Fruit fly (Drosophila melanogaster) whole organism, embryonic: ENCODE results near the gene CG9628.

ENCODE experiments used
- Atf-2 ChIP-seq: fragments of 200-800 bp; sonication (Bioruptor generic); optimal IDR thresholded peaks from 2 replicates; lab custom pipeline; 2016; ENCODE audit warnings: missing biosample characterization, missing genetic modification characterization
- CG10654 ChIP-seq: fragments of 200-800 bp; sonication (Bioruptor generic); optimal IDR thresholded peaks from 2 replicates; lab custom pipeline; 2016; ENCODE audit warnings: missing biosample characterization, missing genetic modification characterization
- CG10979 ChIP-seq: fragments of 200-800 bp; sonication (Bioruptor generic); optimal IDR thresholded peaks from 2 replicates; lab custom pipeline; 2018; ENCODE audit warnings: missing biosample characterization, mild to moderate bottlenecking, missing genetic modification characterization, moderate library complexity
- CG11247 ChIP-seq: fragments of 200-800 bp; sonication (Bioruptor generic); IDR thresholded peaks from 2 replicates; pipeline ENCODE4 v1.3.6; 2022; ENCODE audit warnings: missing biosample characterization, missing genetic modification characterization
- CG13424 ChIP-seq: fragments of 200-800 bp; sonication (Bioruptor generic); optimal IDR thresholded peaks from 2 replicates; lab custom pipeline; 2019; ENCODE audit warnings: missing biosample characterization, mild to moderate bottlenecking, missing genetic modification characterization, moderate library complexity
- CG1529 ChIP-seq: fragments of 200-800 bp; sonication (Bioruptor generic); optimal IDR thresholded peaks from 3 replicates; lab custom pipeline; 2018; ENCODE audit warnings: missing biosample characterization, missing genetic modification characterization
- CG1603 ChIP-seq: fragments of 200-800 bp; sonication (Bioruptor generic); optimal IDR thresholded peaks from 2 replicates; lab custom pipeline; 2019; ENCODE audit warnings: missing biosample characterization, mild to moderate bottlenecking, missing genetic modification characterization, moderate library complexity
- CG17361 ChIP-seq: fragments of 200-800 bp; sonication (Bioruptor generic); IDR thresholded peaks from 3 replicates; pipeline ENCODE4 v1.3.6; 2022; ENCODE audit warnings: missing biosample characterization, missing genetic modification characterization
- CG17829 ChIP-seq: fragments of 200-800 bp; optimal IDR thresholded peaks from 2 replicates; lab custom pipeline; 2019; ENCODE audit warnings: missing biosample characterization, mild to moderate bottlenecking, missing genetic modification characterization, moderate library complexity
- CG18262 ChIP-seq: fragments of 200-800 bp; optimal IDR thresholded peaks from 3 replicates; lab custom pipeline; 2019; ENCODE audit warnings: missing biosample characterization, mild to moderate bottlenecking, missing genetic modification characterization, moderate library complexity
- CG18619 ChIP-seq: fragments of 200-800 bp; sonication (Bioruptor generic); optimal IDR thresholded peaks from 3 replicates; lab custom pipeline; 2017; ENCODE audit warnings: missing biosample characterization, mild to moderate bottlenecking, missing genetic modification characterization
- CG2202 ChIP-seq: fragments of 200-800 bp; sonication (Bioruptor generic); optimal IDR thresholded peaks from 2 replicates; lab custom pipeline; 2018; ENCODE audit warnings: missing biosample characterization, mild to moderate bottlenecking, missing genetic modification characterization
- CG2875 ChIP-seq: fragments of 200-800 bp; sonication (Bioruptor generic); optimal IDR thresholded peaks from 2 replicates; lab custom pipeline; 2017; ENCODE audit warnings: missing biosample characterization, mild to moderate bottlenecking, missing genetic modification characterization, missing genetic modification reagents
- CG3065 ChIP-seq: fragments of 200-800 bp; sonication (Bioruptor generic); optimal IDR thresholded peaks from 2 replicates; lab custom pipeline; 2016; ENCODE audit warnings: missing biosample characterization, missing genetic modification characterization
- CG3407 ChIP-seq: fragments of 200-800 bp; sonication (Bioruptor generic); optimal IDR thresholded peaks from 2 replicates; lab custom pipeline; 2018; ENCODE audit warnings: missing biosample characterization, mild to moderate bottlenecking, missing genetic modification characterization
- CG6175 ChIP-seq: fragments of 200-800 bp; sonication (Bioruptor generic); IDR thresholded peaks from 3 replicates; pipeline ENCODE4 v1.3.6; 2022; ENCODE audit warnings: missing biosample characterization, missing genetic modification characterization
- CG6791 ChIP-seq: fragments of 200-800 bp; sonication (Bioruptor generic); IDR thresholded peaks from 3 replicates; pipeline ENCODE4 v1.3.6; 2022; ENCODE audit warnings: missing biosample characterization, missing genetic modification characterization; ENCODE audit not compliant: partially characterized antibody
- CG7786 ChIP-seq: fragments of 200-800 bp; sonication (Bioruptor generic); optimal IDR thresholded peaks from 2 replicates; lab custom pipeline; 2016; ENCODE audit warnings: missing biosample characterization, missing genetic modification characterization
- CG8924 ChIP-seq: fragments of 200-800 bp; optimal IDR thresholded peaks from 3 replicates; lab custom pipeline; 2019; ENCODE audit warnings: missing biosample characterization, mild to moderate bottlenecking, missing genetic modification characterization, moderate library complexity
- Chrac-16 ChIP-seq: fragments of 200-800 bp; sonication (Bioruptor generic); optimal IDR thresholded peaks from 3 replicates; lab custom pipeline; 2016; ENCODE audit warnings: missing biosample characterization, missing genetic modification characterization
- D ChIP-seq, 2 experiments: fragments of 200-800 bp in 1 of 2; fragments of >200 bp in 1 of 2; sonication (Bioruptor generic) in 1 of 2; optimal IDR thresholded peaks; 2 replicates in 1 of 2; 3 replicates in 1 of 2; lab custom pipeline; 2017; ENCODE audit warnings: mild to moderate bottlenecking in 1 of 2, missing biosample characterization in 1 of 2, missing genetic modification characterization in 1 of 2, missing genetic modification reagents in 1 of 2
- Deaf1 ChIP-seq: fragments of 200-800 bp; optimal IDR thresholded peaks from 3 replicates; lab custom pipeline; 2019; ENCODE audit warnings: missing biosample characterization, mild to moderate bottlenecking, missing genetic modification characterization, moderate library complexity
- Dek ChIP-seq: fragments of 200-800 bp; sonication (Bioruptor generic); optimal IDR thresholded peaks from 3 replicates; lab custom pipeline; 2019; ENCODE audit warnings: missing biosample characterization, mild to moderate bottlenecking, missing genetic modification characterization, moderate library complexity
- Ets97D ChIP-seq: fragments of 200-800 bp; sonication (Bioruptor generic); optimal IDR thresholded peaks from 3 replicates; lab custom pipeline; 2016; ENCODE audit warnings: missing biosample characterization, missing genetic modification characterization
- H2.0 ChIP-seq: fragments of 200-800 bp; sonication (Bioruptor generic); IDR thresholded peaks from 2 replicates; pipeline ENCODE4 v1.3.6; 2022; ENCODE audit warnings: missing biosample characterization, missing genetic modification characterization
- Hr51 ChIP-seq, 2 experiments: fragments of 200-800 bp; sonication (Bioruptor generic); optimal IDR thresholded peaks; 2 replicates in 1 of 2; 3 replicates in 1 of 2; lab custom pipeline; 2016 to 2018; ENCODE audit warnings: missing biosample characterization in 2 of 2, missing genetic modification characterization in 2 of 2, mild to moderate bottlenecking in 1 of 2, moderate library complexity in 1 of 2
- Mad ChIP-seq: fragments of 200-800 bp; sonication (Bioruptor generic); optimal IDR thresholded peaks from 2 replicates; lab custom pipeline; 2016; ENCODE audit warnings: missing biosample characterization, missing genetic modification characterization
- Med ChIP-seq: fragments of 200-800 bp; sonication (Bioruptor generic); peaks from one replicate; lab custom pipeline; 2016; ENCODE audit warnings: missing biosample characterization, missing genetic modification characterization, mild to moderate bottlenecking, inconsistent platforms, moderate library complexity
- NC2β ChIP-seq: fragments of 200-800 bp; sonication (Bioruptor generic); optimal IDR thresholded peaks from 2 replicates; lab custom pipeline; 2016; ENCODE audit warnings: missing biosample characterization, missing genetic modification characterization
- Neu2 ChIP-seq: fragments of 200-800 bp; sonication (Bioruptor generic); optimal IDR thresholded peaks from 3 replicates; lab custom pipeline; 2016; ENCODE audit warnings: missing biosample characterization, missing genetic modification characterization, borderline replicate concordance
- Pdp1 ChIP-seq, 2 experiments: fragments of 200-800 bp; sonication (Bioruptor generic); optimal IDR thresholded peaks; 3 replicates each; lab custom pipeline; 2016; ENCODE audit warnings: missing biosample characterization in 2 of 2, missing genetic modification characterization in 2 of 2, mild to moderate bottlenecking in 1 of 2, moderate library complexity in 1 of 2
- Rx ChIP-seq: fragments of 200-800 bp; sonication (Bioruptor generic); IDR thresholded peaks from 2 replicates; pipeline ENCODE4 v1.3.6; 2022; ENCODE audit warnings: missing biosample characterization, missing genetic modification characterization
- Sox100B ChIP-seq: fragments of 200-800 bp; sonication (Bioruptor generic); optimal IDR thresholded peaks from 3 replicates; lab custom pipeline; 2018; ENCODE audit warnings: missing biosample characterization, mild to moderate bottlenecking, missing genetic modification characterization
- Usf ChIP-seq: fragments of 200-800 bp; sonication (Bioruptor generic); optimal IDR thresholded peaks from 2 replicates; lab custom pipeline; 2017; ENCODE audit warnings: missing genotype, missing biosample characterization, missing genetic modification characterization
- ara ChIP-seq: fragments of 200-800 bp; sonication (Bioruptor generic); IDR thresholded peaks from 2 replicates; pipeline ENCODE4 v1.3.6; 2022; ENCODE audit warnings: missing biosample characterization, missing genetic modification characterization
- ash1 ChIP-seq: fragments of 200-800 bp; sonication (Bioruptor generic); optimal IDR thresholded peaks from 2 replicates; lab custom pipeline; 2018; ENCODE audit warnings: missing biosample characterization, mild to moderate bottlenecking, missing genetic modification characterization
- chif ChIP-seq, 2 experiments: fragments of 200-800 bp; sonication (Bioruptor generic); optimal IDR thresholded peaks; 3 replicates each; lab custom pipeline; 2016; ENCODE audit warnings: missing biosample characterization in 2 of 2, missing genetic modification characterization in 2 of 2
- dmrt11E ChIP-seq: fragments of 200-800 bp; sonication (Bioruptor generic); optimal IDR thresholded peaks from 3 replicates; lab custom pipeline; 2018; ENCODE audit warnings: missing biosample characterization, mild to moderate bottlenecking, missing genetic modification characterization, moderate library complexity
- fd96Cb ChIP-seq: fragments of 200-800 bp; sonication (Bioruptor generic); optimal IDR thresholded peaks from 2 replicates; lab custom pipeline; 2018; ENCODE audit warnings: missing biosample characterization, mild to moderate bottlenecking, missing genetic modification characterization, moderate library complexity
- gce ChIP-seq: fragments of 200-800 bp; sonication (Bioruptor generic); IDR thresholded peaks from 3 replicates; pipeline ENCODE4 v1.3.6; 2022; ENCODE audit warnings: missing biosample characterization, missing genetic modification characterization
- lbe ChIP-seq: fragments of 200-800 bp; sonication (Bioruptor generic); optimal IDR thresholded peaks from 2 replicates; lab custom pipeline; 2016; ENCODE audit warnings: missing biosample characterization, mild to moderate bottlenecking, missing genetic modification characterization
- lmd ChIP-seq: fragments of 200-800 bp; sonication (Bioruptor generic); IDR thresholded peaks from 2 replicates; pipeline ENCODE4 v1.3.6; 2022; ENCODE audit warnings: missing biosample characterization, missing genetic modification characterization
- seq ChIP-seq: fragments of 200-800 bp; sonication (Bioruptor generic); IDR thresholded peaks from 2 replicates; pipeline ENCODE4 v1.3.6; 2022; ENCODE audit warnings: missing biosample characterization, missing genetic modification characterization
- sug ChIP-seq: fragments of 200-800 bp; optimal IDR thresholded peaks from 2 replicates; lab custom pipeline; 2019; ENCODE audit warnings: missing biosample characterization, mild to moderate bottlenecking, missing genetic modification characterization, moderate library complexity
- tin ChIP-seq: fragments of 200-800 bp; sonication (Bioruptor generic); optimal IDR thresholded peaks from 3 replicates; lab custom pipeline; 2016; ENCODE audit warnings: missing biosample characterization, missing genetic modification characterization
- tio ChIP-seq: fragments of 200-800 bp; sonication (Bioruptor generic); optimal IDR thresholded peaks from 2 replicates; lab custom pipeline; 2017; ENCODE audit warnings: missing biosample characterization, missing genetic modification characterization, inconsistent platforms
- tx ChIP-seq: fragments of 200-800 bp; sonication (Bioruptor generic); optimal IDR thresholded peaks from 2 replicates; lab custom pipeline; 2016; ENCODE audit warnings: missing biosample characterization, missing genetic modification characterization
- unpg ChIP-seq: fragments of 200-800 bp; sonication (Bioruptor generic); optimal IDR thresholded peaks from 3 replicates; lab custom pipeline; 2018; ENCODE audit warnings: missing biosample characterization, mild to moderate bottlenecking, missing genetic modification characterization, moderate library complexity

Gene CG9628

DNA sequence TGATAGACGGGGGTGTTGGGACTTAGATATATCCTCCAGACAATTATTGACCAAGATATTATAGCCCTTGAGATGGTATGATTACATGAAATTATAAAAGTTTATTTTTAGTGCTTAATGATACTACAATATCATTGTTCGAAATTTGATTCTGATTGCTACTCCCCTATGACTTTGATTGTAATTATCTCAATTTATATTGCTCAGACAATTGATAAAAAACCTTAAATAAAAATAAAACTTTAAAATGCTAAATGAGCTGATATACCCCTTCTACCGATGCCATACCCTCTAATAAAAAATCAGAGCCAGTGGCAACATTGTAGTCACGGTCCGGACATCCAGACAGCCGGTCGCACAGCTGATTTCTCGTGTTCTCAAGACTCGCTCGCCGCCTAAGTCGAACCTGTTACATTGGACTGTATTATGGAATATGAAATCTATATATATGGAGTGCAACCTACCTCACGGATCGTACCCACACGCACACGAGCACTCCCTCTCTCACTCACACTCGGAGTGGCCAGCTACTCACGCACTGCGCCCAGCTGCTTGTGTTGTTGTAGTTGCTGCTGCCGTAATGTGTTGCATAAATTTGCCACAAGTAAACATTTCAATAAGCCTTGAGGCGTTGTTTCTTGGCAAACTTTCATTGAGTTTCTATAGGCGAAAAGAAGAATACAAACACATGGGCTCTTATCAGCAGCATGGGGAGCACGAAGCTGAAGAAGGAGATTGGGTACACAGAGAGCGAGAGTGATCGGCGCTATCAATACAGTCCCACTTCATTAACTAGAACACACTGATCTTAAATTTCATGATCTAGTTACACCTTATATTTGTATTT is 9.4 kb upstream of the CG9628 start (continued):
- TF ChIP-seq Hr51 (GFP tag; optimal IDR thresholded peaks at IDR 0.05; lab: Kevin White, UChicago): peak; percentile 6 to 9
- TF ChIP-seq CG1529: peak; percentile 23
- TF ChIP-seq Pdp1 (GFP tag; optimal IDR thresholded peaks at IDR 0.05; lab: Kevin White, UChicago): peak; percentile 34 to 96
- TF ChIP-seq lmd (GFP tag; lab: Robert Waterston, UW): peak; percentile 44
- no peak for TF ChIP-seq Rx (GFP tag; lab: Robert Waterston, UW)
- peak; percentile 60 for TF ChIP-seq CG17829
- no peak for TF ChIP-seq Atf-2 (GFP tag; lab: Kevin White, UChicago)
- no peak for TF ChIP-seq Usf (GFP tag; lab: Kevin White, UChicago)
- TF ChIP-seq CG2202 (tag; lab: Kevin White, UChicago): peak; percentile 4
- TF ChIP-seq unpg (GFP tag; lab: Kevin White, UChicago): peak; percentile 36
- peak; percentile 63 for TF ChIP-seq tio (GFP tag; lab: Kevin White, UChicago)
- no peak for TF ChIP-seq seq (GFP tag; lab: Robert Waterston, UW)
- no peak for TF ChIP-seq D (optimal IDR thresholded peaks at IDR 0.05; lab: Kevin White, UChicago)
- peak; percentile 46 for TF ChIP-seq D (GFP tag; optimal IDR thresholded peaks at IDR 0.05; lab: Kevin White, UChicago)
- TF ChIP-seq Mad: no peak
- TF ChIP-seq CG3407 (GFP tag; lab: Kevin White, UChicago): peak; percentile 48
- peak; percentile 39 for TF ChIP-seq Sox100B
- peak; percentile 3 for TF ChIP-seq Dek (tag; lab: Kevin White, UChicago)
- TF ChIP-seq fd96Cb (tag; lab: Kevin White, UChicago): peak; percentile 52
- TF ChIP-seq CG17361 (GFP tag; lab: Robert Waterston, UW): peak; percentile 74; the same call in 2 of the 3 replicates
- TF ChIP-seq Chrac-16 (GFP tag; lab: Kevin White, UChicago): peak; percentile 52
- no peak for TF ChIP-seq Neu2
- peak; percentile 61 for TF ChIP-seq Med (GFP tag; lab: Kevin White, UChicago)
- no peak for TF ChIP-seq CG10654 (GFP tag; lab: Kevin White, UChicago)
- TF ChIP-seq CG6791 (GFP tag; lab: Robert Waterston, UW): no peak; the same call in 2 of the 3 replicates
- peak; percentile 6 for TF ChIP-seq NC2β (GFP tag; lab: Kevin White, UChicago)
- peak; percentile 40 for TF ChIP-seq tin (GFP tag; lab: Kevin White, UChicago)
- no peak for TF ChIP-seq tx (GFP tag; lab: Kevin White, UChicago)
- peak; percentile 69 for TF ChIP-seq Deaf1
- TF ChIP-seq CG10979 (tag; lab: Kevin White, UChicago): peak; percentile 80
- TF ChIP-seq CG18262: peak; percentile 81
- no peak for TF ChIP-seq gce (GFP tag; lab: Robert Waterston, UW)
- TF ChIP-seq sug: peak; percentile 65
- no peak for TF ChIP-seq lbe (GFP tag; lab: Kevin White, UChicago)
- TF ChIP-seq CG11247 (GFP tag; lab: Robert Waterston, UW): no peak
- peak; percentile 1 for TF ChIP-seq CG3065 (GFP tag; lab: Kevin White, UChicago)
- TF ChIP-seq ash1 (GFP tag; lab: Kevin White, UChicago): no peak
- peak; percentile 21 for TF ChIP-seq CG13424 (tag; lab: Kevin White, UChicago)
- no peak; the same call in 1 of the 2 replicates for TF ChIP-seq H2.0 (GFP tag; lab: Robert Waterston, UW)
- peak; percentile 43; the same call in 1 of the 3 replicates for TF ChIP-seq CG6175 (GFP tag; lab: Robert Waterston, UW)
- TF ChIP-seq CG2875 (GFP tag; lab: Kevin White, UChicago): peak; percentile 17
- TF ChIP-seq CG8924 (tag; lab: Kevin White, UChicago): peak; percentile 65
- no peak for TF ChIP-seq Ets97D (GFP tag; lab: Kevin White, UChicago)
- peak; percentile 39 for TF ChIP-seq CG18619 (GFP tag; lab: Kevin White, UChicago)
- TF ChIP-seq chif (GFP tag; optimal IDR thresholded peaks at IDR 0.05; lab: Kevin White, UChicago): peak; percentile 25 to 60
- TF ChIP-seq CG1603 (tag; lab: Kevin White, UChicago): peak; percentile 33
- peak; percentile 53; the same call in 1 of the 2 replicates for TF ChIP-seq ara (GFP tag; lab: Robert Waterston, UW)
- peak; percentile 17 for TF ChIP-seq CG7786
- peak; percentile 92 for TF ChIP-seq dmrt11E (tag; lab: Kevin White, UChicago)
